Worm (Caenorhabditis elegans): ENCODE data around the gene nhr-10.
A peak's percentile ranks its signal among the peaks of the same experiment; 100 is the strongest.

nhr-10 gene

DNA sequence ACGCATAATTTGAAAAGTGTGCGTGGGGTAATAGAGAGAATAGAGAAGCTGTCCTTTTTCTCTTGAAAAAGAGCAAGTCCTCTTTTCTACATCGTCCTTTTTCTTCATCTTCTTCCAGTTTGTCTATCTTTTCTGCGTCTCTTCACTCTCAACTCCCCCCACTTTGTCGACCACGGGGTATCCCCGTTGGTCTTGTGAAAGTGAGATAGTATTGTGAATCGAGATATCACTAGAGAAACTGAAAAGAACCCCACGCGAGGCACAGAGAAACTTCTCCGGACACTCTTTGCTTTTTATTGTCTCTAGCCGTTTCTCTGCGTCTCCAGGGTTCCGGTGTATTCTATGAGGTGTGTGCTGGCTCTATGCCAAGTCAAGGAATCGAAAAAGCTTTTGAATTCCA lies 40.4 kb upstream of the nhr-10 start (continued):
- TF ChIP-seq attf-3 (GFP tag; conservative IDR thresholded peaks at IDR 0.05) (peak; percentile 49), pha-4 (tag; optimal IDR thresholded peaks at IDR 0.05) (peak; percentile 38), dox-1 (GFP tag; IDR thresholded peaks at IDR 0.05) (peak; percentile 73), rcor-1 (GFP tag; IDR thresholded peaks at IDR 0.05) (peak; percentile 30; the same call in 1 of the 2 replicates), F39B2.1 (GFP tag; IDR thresholded peaks at IDR 0.05) (0 out of 2 replicates have a peak, but pooled peaks have one; percentile 43), hlh-12 (tag; optimal IDR thresholded peaks at IDR 0.05) (no peak), tbp1 (GFP tag; optimal IDR thresholded peaks at IDR 0.05) (peak; percentile 51), K11D2.4 (GFP tag; IDR thresholded peaks at IDR 0.05) (peak; percentile 88), madf-3 (GFP tag; IDR thresholded peaks at IDR 0.05) (peak; percentile 78), dpff-1 (tag; optimal IDR thresholded peaks at IDR 0.05) (no peak), hsf-1 (GFP tag; IDR thresholded peaks at IDR 0.05) (peak; percentile 85), madf-6 (GFP tag; IDR thresholded peaks at IDR 0.05) (0 out of 2 replicates have a peak, but pooled peaks have one; percentile 18), F22D6.2 (tag; optimal IDR thresholded peaks at IDR 0.05) (peak; percentile 3), ceh-27 (GFP tag; optimal IDR thresholded peaks at IDR 0.05) (peak; percentile 83), ets-4 (GFP tag; optimal IDR thresholded peaks at IDR 0.05) (peak; percentile 26), lin-26 (GFP tag; IDR thresholded peaks at IDR 0.05) (0 out of 2 replicates have a peak, but pooled peaks have one; percentile 43), let-607 (tag; optimal IDR thresholded peaks at IDR 0.05) (peak; percentile 63 to 70), sdz-38 (tag; optimal IDR thresholded peaks at IDR 0.05) (no peak), ztf-22 (GFP tag; optimal IDR thresholded peaks at IDR 0.05) (no peak), ztf-28 (GFP tag; IDR thresholded peaks at IDR 0.05) (no peak), C06A6.2 (GFP tag; conservative IDR thresholded peaks at IDR 0.05) (peak; percentile 82), die-1 (tag; optimal IDR thresholded peaks at IDR 0.05) (peak; percentile 39), F49E8.2 (tag; optimal IDR thresholded peaks at IDR 0.05; ENCODE audit: insufficient read depth) (no peak), F52B5.7 (tag; optimal IDR thresholded peaks at IDR 0.05) (peak; percentile 58), B0035.1 (tag; optimal IDR thresholded peaks at IDR 0.05) (no peak), atf-7 (tag; optimal IDR thresholded peaks at IDR 0.05) (peak; percentile 94), Y67H2A.10 (GFP tag; conservative IDR thresholded peaks at IDR 0.05) (peak; percentile 42; the same call in 1 of the 2 replicates), snpc-4 (GFP tag; optimal IDR thresholded peaks at IDR 0.05) (peak; percentile 52), snpc-4 (tag; optimal IDR thresholded peaks at IDR 0.05) (peak; percentile 28 to 74 (median 59)), hmg-20 (GFP tag; IDR thresholded peaks at IDR 0.05) (no peak), him-1 (tag; optimal IDR thresholded peaks at IDR 0.05) (no peak), Y56A3A.18 (GFP tag; IDR thresholded peaks at IDR 0.05) (0 out of 2 replicates have a peak, but pooled peaks have one; percentile 50), nhr-27 (tag; optimal IDR thresholded peaks at IDR 0.05) (no peak), ztf-18 (tag; optimal IDR thresholded peaks at IDR 0.05) (peak; percentile 18), ceh-100 (GFP tag; IDR thresholded peaks at IDR 0.05) (0 out of 2 replicates have a peak, but pooled peaks have one; percentile 44), attf-5 (GFP tag; optimal IDR thresholded peaks at IDR 0.05) (peak; percentile 80), gei-17 (GFP tag; optimal IDR thresholded peaks at IDR 0.05) (peak; percentile 12), ZK185.1 (tag; optimal IDR thresholded peaks at IDR 0.05; ENCODE audit: poor library complexity, severe bottlenecking) (peak; percentile 54), madf-10 (tag; optimal IDR thresholded peaks at IDR 0.05) (peak; percentile 71)

DNA sequence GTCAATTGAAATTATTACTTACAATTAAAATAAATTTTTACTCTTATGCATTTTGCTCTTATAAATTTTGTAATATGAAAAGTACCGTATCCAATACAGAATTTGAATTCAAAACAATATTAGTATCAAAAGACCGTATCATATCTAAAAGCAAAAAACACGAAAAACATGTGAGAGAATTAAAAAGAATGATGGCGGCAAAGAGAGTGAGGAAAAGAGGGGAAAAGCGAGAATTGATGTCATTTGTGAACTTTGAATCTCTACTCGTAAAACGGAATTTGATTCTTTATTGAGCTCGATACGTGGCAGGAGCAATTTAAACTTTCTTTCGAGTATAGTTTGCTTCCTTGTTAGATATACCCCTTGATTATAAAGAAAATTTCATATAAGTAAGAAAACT lies 39.3 kb upstream of the nhr-10 start:
- no peak for TF ChIP-seq F22D6.2 (tag; optimal IDR thresholded peaks at IDR 0.05)
- TF ChIP-seq F23B12.7 (tag; optimal IDR thresholded peaks at IDR 0.05; ENCODE audit: insufficient read depth) = no peak
- TF ChIP-seq hmg-1.2 (GFP tag; IDR thresholded peaks at IDR 0.05) = peak; percentile 4; the same call in 1 of the 2 replicates
- TF ChIP-seq snpc-1.1 (tag; optimal IDR thresholded peaks at IDR 0.05; ENCODE audit: insufficient read depth) = no peak
- no peak for TF ChIP-seq mes-4 (tag; optimal IDR thresholded peaks at IDR 0.05)
- TF ChIP-seq madf-6 (GFP tag; IDR thresholded peaks at IDR 0.05) = no peak
- no peak for TF ChIP-seq hlh-12 (tag; optimal IDR thresholded peaks at IDR 0.05)
- TF ChIP-seq lin-26 (GFP tag; IDR thresholded peaks at IDR 0.05) = 0 out of 2 replicates have a peak, but pooled peaks have one; percentile 23
- no peak for TF ChIP-seq ekl-4 (GFP tag; IDR thresholded peaks at IDR 0.05)

Data from whole organism, young adult.